Worm (Caenorhabditis elegans): Measurements from ENCODE around the gene math-38.

DNA sequence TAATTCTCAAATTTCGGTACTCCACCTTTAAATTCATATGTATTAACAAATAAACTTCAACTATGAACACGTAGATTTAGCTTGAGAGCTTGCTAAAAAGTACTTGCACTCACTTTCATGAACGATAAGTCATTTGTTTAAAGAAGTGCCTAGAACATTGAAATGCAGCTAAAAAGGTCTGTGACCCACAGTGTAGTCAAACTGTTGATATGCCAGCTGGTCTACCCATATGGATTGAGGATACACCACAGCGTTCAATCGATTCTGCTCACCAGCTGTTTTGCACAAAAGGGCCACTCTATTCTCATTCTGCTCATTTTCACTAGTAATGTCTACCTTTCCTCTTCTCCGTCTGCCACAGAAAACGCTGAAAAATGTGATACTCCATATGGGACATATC is 43.9 kb downstream of the math-38 start, which contains the start of gene fbxb-43:
- TF ChIP-seq T20F7.1 (GFP tag; optimal IDR thresholded peaks at IDR 0.05): no peak
- TF ChIP-seq aly-2 (tag; optimal IDR thresholded peaks at IDR 0.05): no peak
- no peak for TF ChIP-seq mdl-1 (tag; optimal IDR thresholded peaks at IDR 0.05)
- no peak for TF ChIP-seq egl-27 (tag; optimal IDR thresholded peaks at IDR 0.05)
- no peak for TF ChIP-seq unc-39 (tag; optimal IDR thresholded peaks at IDR 0.05)

Data from whole organism, L4 larva.